Worm (Caenorhabditis elegans) whole organism, L3 larva: ENCODE results near the gene nhr-10.

Experiments
- R02D3.7 ChIP-seq: fragments of 150-350 bp; optimal IDR thresholded peaks from 2 replicates; lab custom pipeline; 2014; ENCODE audit warnings: missing biosample characterization, missing genetic modification characterization
- ZK546.5 ChIP-seq: sonication (generic microtip); optimal IDR thresholded peaks from 2 replicates; lab custom pipeline; 2017; ENCODE audit warnings: missing biosample characterization, missing genetic modification characterization
- ama-1 ChIP-seq: fragments of 150-350 bp; optimal IDR thresholded peaks from 2 replicates; lab custom pipeline; 2018
- ceh-28 ChIP-seq: fragments of 150-350 bp; optimal IDR thresholded peaks from 2 replicates; lab custom pipeline; 2014; ENCODE audit warnings: missing biosample characterization, missing genetic modification reagents, missing genetic modification characterization
- ceh-82 ChIP-seq: fragments of 150-350 bp; optimal IDR thresholded peaks from 2 replicates; lab custom pipeline; 2014; ENCODE audit warnings: missing biosample characterization, missing genetic modification characterization
- ceh-9 ChIP-seq: sonication (generic microtip); optimal IDR thresholded peaks from 2 replicates; lab custom pipeline; 2018; ENCODE audit warnings: missing biosample characterization, missing genetic modification characterization
- egl-27 ChIP-seq: sonication (generic microtip); optimal IDR thresholded peaks from 4 replicates; lab custom pipeline; 2017; ENCODE audit warnings: missing biosample characterization, missing genetic modification reagents, missing genetic modification characterization
- egl-5 ChIP-seq: fragments of 150-350 bp; optimal IDR thresholded peaks from 2 replicates; lab custom pipeline; 2017; ENCODE audit warnings: missing biosample characterization, missing genetic modification reagents, missing genetic modification characterization, inconsistent platforms
- elt-1 ChIP-seq: fragments of 150-350 bp; optimal IDR thresholded peaks from 2 replicates; lab custom pipeline; 2014; ENCODE audit warnings: missing biosample characterization, missing genetic modification characterization
- elt-2 ChIP-seq: sonication (generic microtip); optimal IDR thresholded peaks from 2 replicates; lab custom pipeline; 2016; ENCODE audit warnings: missing genetic modification reagents, mild to moderate bottlenecking, missing genetic modification characterization, missing compliant biosample characterization
- elt-3 ChIP-seq, 3 experiments: fragments of 150-350 bp in 1 of 3; sonication (generic microtip) in 2 of 3; optimal IDR thresholded peaks; 2 replicates in 2 of 3; 4 replicates in 1 of 3; lab custom pipeline; 2014 to 2017; ENCODE audit warnings: missing biosample characterization in 3 of 3, missing genetic modification characterization in 3 of 3
- eor-1 ChIP-seq, 2 experiments: fragments of 150-350 bp; optimal IDR thresholded peaks; 2 replicates each; lab custom pipeline; 2014 to 2018; ENCODE audit warnings: missing biosample characterization in 2 of 2, missing genetic modification characterization in 2 of 2
- fkh-10 ChIP-seq: sonication (generic microtip); optimal IDR thresholded peaks from 2 replicates; lab custom pipeline; 2017; ENCODE audit warnings: missing biosample characterization, missing genetic modification reagents, missing genetic modification characterization
- fkh-2 ChIP-seq: fragments of 150-350 bp; optimal IDR thresholded peaks from 2 replicates; lab custom pipeline; 2014; ENCODE audit warnings: missing biosample characterization, missing genetic modification reagents, missing genetic modification characterization
- hmg-11 ChIP-seq: sonication (generic microtip); optimal IDR thresholded peaks from 2 replicates; lab custom pipeline; 2016; ENCODE audit warnings: missing genetic modification characterization, missing compliant biosample characterization
- jun-1 ChIP-seq: fragments of 150-350 bp; optimal IDR thresholded peaks from 2 replicates; lab custom pipeline; 2014; ENCODE audit warnings: missing biosample characterization, missing genetic modification reagents, missing genetic modification characterization
- lin-15B ChIP-seq: fragments of 150-350 bp; optimal IDR thresholded peaks from 2 replicates; lab custom pipeline; 2014; ENCODE audit warnings: missing biosample characterization, missing genetic modification characterization
- lin-39 ChIP-seq: fragments of 150-350 bp; optimal IDR thresholded peaks from 2 replicates; lab custom pipeline; 2018; ENCODE audit warnings: missing biosample characterization, missing genetic modification reagents, missing genetic modification characterization
- lsy-12 ChIP-seq: sonication (generic microtip); optimal IDR thresholded peaks from 2 replicates; lab custom pipeline; 2016; ENCODE audit warnings: mild to moderate bottlenecking, missing genetic modification characterization, missing compliant biosample characterization
- mml-1 ChIP-seq: fragments of 150-350 bp; sonication (generic microtip); optimal IDR thresholded peaks from 3 replicates; lab custom pipeline; 2014; ENCODE audit warnings: missing biosample characterization, missing genetic modification characterization
- nfya-1 ChIP-seq: sonication (generic microtip); optimal IDR thresholded peaks from 2 replicates; lab custom pipeline; 2017; ENCODE audit warnings: missing genetic modification characterization, mild to moderate bottlenecking, missing compliant biosample characterization, antibody characterized with exemption, moderate library complexity; ENCODE audit not compliant: insufficient read depth
- nhr-11 ChIP-seq: fragments of 150-350 bp; optimal IDR thresholded peaks from 2 replicates; lab custom pipeline; 2014; ENCODE audit warnings: missing biosample characterization, missing genetic modification characterization
- nhr-23 ChIP-seq: fragments of 150-350 bp; optimal IDR thresholded peaks from 2 replicates; lab custom pipeline; 2014; ENCODE audit warnings: missing biosample characterization, missing genetic modification reagents, missing genetic modification characterization
- nhr-237 ChIP-seq: fragments of 150-350 bp; optimal IDR thresholded peaks from 2 replicates; lab custom pipeline; 2014; ENCODE audit warnings: missing biosample characterization, missing genetic modification characterization
- nhr-25 ChIP-seq: sonication (generic microtip); optimal IDR thresholded peaks from 2 replicates; lab custom pipeline; 2017; ENCODE audit warnings: missing biosample characterization, missing genetic modification characterization
- nhr-28 ChIP-seq: fragments of 150-350 bp; optimal IDR thresholded peaks from 2 replicates; lab custom pipeline; 2014; ENCODE audit warnings: missing biosample characterization, missing genetic modification characterization
- nhr-43 ChIP-seq: sonication (generic microtip); optimal IDR thresholded peaks from 2 replicates; lab custom pipeline; 2016; ENCODE audit warnings: mild to moderate bottlenecking, missing genetic modification characterization, missing compliant biosample characterization; ENCODE audit not compliant: poor library complexity, severe bottlenecking
- nhr-77 ChIP-seq: fragments of 150-350 bp; optimal IDR thresholded peaks from 2 replicates; lab custom pipeline; 2014; ENCODE audit warnings: missing biosample characterization, missing genetic modification characterization
- pha-4 ChIP-seq: fragments of 150-350 bp; optimal IDR thresholded peaks from 2 replicates; lab custom pipeline; 2014; ENCODE audit warnings: missing biosample characterization, missing genetic modification reagents, missing genetic modification characterization
- pqm-1 ChIP-seq: fragments of 150-350 bp; optimal IDR thresholded peaks from 2 replicates; lab custom pipeline; 2017; ENCODE audit warnings: missing biosample characterization, missing genetic modification characterization, inconsistent platforms
- sea-2 ChIP-seq: fragments of 150-350 bp; sonication (generic microtip); optimal IDR thresholded peaks from 4 replicates; lab custom pipeline; 2014; ENCODE audit warnings: missing biosample characterization, missing genetic modification reagents, missing genetic modification characterization
- skn-1 ChIP-seq: fragments of 150-350 bp; optimal IDR thresholded peaks from 2 replicates; lab custom pipeline; 2014; ENCODE audit warnings: missing biosample characterization, missing genetic modification characterization
- snpc-4 ChIP-seq: fragments of 150-350 bp; optimal IDR thresholded peaks from 2 replicates; lab custom pipeline; 2014; ENCODE audit warnings: missing biosample characterization, missing genetic modification characterization
- tbx-2 ChIP-seq: sonication (generic microtip); optimal IDR thresholded peaks from 2 replicates; lab custom pipeline; 2016; ENCODE audit warnings: mild to moderate bottlenecking, missing genetic modification characterization, missing compliant biosample characterization
- unc-39 ChIP-seq: sonication (generic microtip); optimal IDR thresholded peaks from 4 replicates; lab custom pipeline; 2017; ENCODE audit warnings: missing biosample characterization, missing genetic modification characterization
- unc-62 ChIP-seq: fragments of 150-350 bp; sonication (generic microtip); optimal IDR thresholded peaks from 4 replicates; lab custom pipeline; 2014; ENCODE audit warnings: missing biosample characterization, missing genetic modification reagents, missing genetic modification characterization
- ztf-11 ChIP-seq: fragments of 150-350 bp; optimal IDR thresholded peaks from 2 replicates; lab custom pipeline; 2014; ENCODE audit warnings: missing biosample characterization, missing genetic modification characterization

nhr-10 gene

ce11 chrIII:7114952-7115488 is at the start of gene nhr-10:
Gene nhr-10, minus strand, starts transcription at chrIII:7115438.
- TF ChIP-seq unc-39 (no peak), nhr-11 (peak; percentile 77)

ce11 chrIII:7162065-7162762 is 47.0 kb upstream of the nhr-10 start, which contains the start of the genes syf-2 and K04G7.1:
Gene syf-2, minus strand, starts transcription at chrIII:7162115.
Gene K04G7.1, plus strand, starts transcription at chrIII:7162712.
- TF ChIP-seq fkh-10 = peak; percentile 85
- TF ChIP-seq ceh-28 (tag; lab: Kevin White, UChicago) = peak; percentile 72
- TF ChIP-seq ztf-11 (tag; lab: Kevin White, UChicago) = no peak
- peak; percentile 90 for TF ChIP-seq snpc-4
- TF ChIP-seq eor-1 (tag; optimal IDR thresholded peaks at IDR 0.05; lab: Kevin White, UChicago) = no peak
- peak; percentile 43 for TF ChIP-seq ama-1
- TF ChIP-seq hmg-11 (tag; lab: Kevin White, UChicago) = peak; percentile 65
- no peak for TF ChIP-seq sea-2 (GFP tag; lab: Kevin White, UChicago)
- TF ChIP-seq egl-5 (tag; lab: Kevin White, UChicago) = peak; percentile 57
- peak; percentile 94 for TF ChIP-seq nhr-23 (tag; lab: Kevin White, UChicago)
- peak; percentile 95 for TF ChIP-seq pha-4 (tag; lab: Kevin White, UChicago)
- TF ChIP-seq nhr-25 (tag; lab: Kevin White, UChicago) = peak; percentile 76
- peak; percentile 79 for TF ChIP-seq skn-1
- no peak for TF ChIP-seq fkh-2
- peak; percentile 20 for TF ChIP-seq ZK546.5 (tag; lab: Kevin White, UChicago)
- peak; percentile 62 for TF ChIP-seq nhr-43 (tag; lab: Kevin White, UChicago)
- TF ChIP-seq lsy-12 (tag; lab: Kevin White, UChicago) = peak; percentile 78
- peak; percentile 53 for TF ChIP-seq unc-62 (GFP tag; lab: Kevin White, UChicago)
- peak; percentile 99 for TF ChIP-seq lin-15B (tag; lab: Kevin White, UChicago)
- TF ChIP-seq nhr-77 (tag; lab: Kevin White, UChicago) = no peak
- peak; percentile 92 for TF ChIP-seq egl-27 (tag; lab: Kevin White, UChicago)
- TF ChIP-seq nhr-237 = no peak
- TF ChIP-seq elt-1 = peak; percentile 59
- TF ChIP-seq jun-1 (tag; lab: Kevin White, UChicago) = peak; percentile 83
- TF ChIP-seq pqm-1 (tag; lab: Kevin White, UChicago) = peak; percentile 29
- TF ChIP-seq nhr-11 = no peak
- peak; percentile 74 for TF ChIP-seq elt-2 (tag; lab: Kevin White, UChicago)
- no peak for TF ChIP-seq unc-39
- TF ChIP-seq lin-39 (tag; lab: Kevin White, UChicago) = peak; percentile 91
- peak; percentile 47 for TF ChIP-seq ceh-82 (tag; lab: Kevin White, UChicago)
- TF ChIP-seq ceh-9 (tag; lab: Kevin White, UChicago) = no peak
- peak; percentile 76 for TF ChIP-seq R02D3.7
- no peak for TF ChIP-seq nhr-28 (tag; lab: Kevin White, UChicago)
- TF ChIP-seq elt-3 (tag; optimal IDR thresholded peaks at IDR 0.05; lab: Kevin White, UChicago) = peak in 1 of 3 experiments; percentile 14
- TF ChIP-seq nfya-1 (tag; lab: Kevin White, UChicago) = peak; percentile 94
- peak; percentile 61 for TF ChIP-seq tbx-2 (tag; lab: Kevin White, UChicago)

ce11 chrIII:7161055-7161454 is 45.8 kb upstream of the nhr-10 start, which contains the start of gene rnp-7:
Gene rnp-7, minus strand, starts transcription at chrIII:7161155.
- TF ChIP-seq ZK546.5 (tag; lab: Kevin White, UChicago) (no peak), nfya-1 (tag; lab: Kevin White, UChicago) (no peak), nhr-23 (tag; lab: Kevin White, UChicago) (no peak), ztf-11 (tag; lab: Kevin White, UChicago) (no peak), mml-1 (tag; lab: Kevin White, UChicago) (no peak)
